Worm (Caenorhabditis elegans): Measurements from ENCODE around the gene hlh-13.
"Not testable (repeated sequence)": the region's sequence is repeated elsewhere in the genome, so short reads cannot be mapped to it uniquely, and the experiment has no call there.

DNA sequence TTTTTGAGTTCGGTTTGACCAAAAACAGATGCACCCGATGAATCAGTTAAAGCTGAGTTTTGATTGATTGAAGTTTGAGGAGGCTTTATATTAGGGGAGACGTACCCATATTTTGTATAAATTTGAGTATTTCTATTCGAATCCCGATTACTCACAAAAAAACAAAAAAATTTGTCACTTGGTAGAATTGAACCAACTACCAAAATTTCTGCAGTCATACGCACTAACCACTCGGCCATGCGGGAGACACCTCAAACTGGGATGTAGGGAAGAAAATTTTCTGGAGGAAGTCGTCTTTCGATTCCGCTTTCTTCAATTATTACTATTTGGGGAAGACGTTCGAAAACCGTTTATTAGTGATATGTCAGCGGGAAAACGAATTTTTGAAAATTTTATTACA, 46.2 kb upstream of the hlh-13 start:
- not testable (repeated sequence) for TF ChIP-seq lin-40 (tag; optimal IDR thresholded peaks at IDR 0.05); ama-1 (optimal IDR thresholded peaks at IDR 0.05); ama-1 (GFP tag; optimal IDR thresholded peaks at IDR 0.05); lsy-27 (tag; optimal IDR thresholded peaks at IDR 0.05; ENCODE audit: borderline replicate concordance, insufficient read depth); unc-130 (GFP tag; optimal IDR thresholded peaks at IDR 0.05); lin-35 (GFP tag; optimal IDR thresholded peaks at IDR 0.05); attf-6 (GFP tag; IDR thresholded peaks at IDR 0.05); attf-5 (GFP tag; optimal IDR thresholded peaks at IDR 0.05); ets-4 (GFP tag; optimal IDR thresholded peaks at IDR 0.05); dpff-1 (tag; optimal IDR thresholded peaks at IDR 0.05)
- TF ChIP-seq D2030.7 (GFP tag; IDR thresholded peaks at IDR 0.05) (0 out of 2 replicates have a peak, but pooled peaks have one; percentile 22), lin-26 (GFP tag; IDR thresholded peaks at IDR 0.05) (peak; percentile 57; the same call in 1 of the 2 replicates), B0261.1 (tag; optimal IDR thresholded peaks at IDR 0.05) (peak; percentile 17)

All from whole organism, young adult.